Fruit fly (Drosophila melanogaster) whole organism, prepupa: ENCODE measurements around the gene dnc.

Experiments used
- Blimp-1 ChIP-seq: fragments of 200-800 bp; sonication (Bioruptor generic); optimal IDR thresholded peaks from 3 replicates; lab custom pipeline; 2017; ENCODE audit warnings: missing biosample characterization, missing genetic modification characterization, mild to moderate bottlenecking, moderate library complexity, missing genetic modification reagents
- CG10631 ChIP-seq: fragments of 200-800 bp; sonication (Bioruptor generic); optimal IDR thresholded peaks from 2 replicates; lab custom pipeline; 2016; ENCODE audit warnings: missing biosample characterization, missing genetic modification characterization
- CG11762 ChIP-seq: fragments of 200-800 bp; sonication (Bioruptor generic); optimal IDR thresholded peaks from 3 replicates; lab custom pipeline; 2016; ENCODE audit warnings: missing biosample characterization, missing genetic modification characterization; ENCODE audit not compliant: insufficient read depth
- CG11902 ChIP-seq: fragments of 200-800 bp; sonication (Bioruptor generic); optimal IDR thresholded peaks from 3 replicates; lab custom pipeline; 2016; ENCODE audit warnings: missing biosample characterization, missing genetic modification characterization
- CG15336 ChIP-seq: fragments of 200-800 bp; sonication (Bioruptor generic); IDR thresholded peaks from 2 replicates; pipeline ENCODE4 v1.3.6; 2022; ENCODE audit warnings: missing biosample characterization, missing genetic modification characterization
- CG1621 ChIP-seq: fragments of 200-800 bp; sonication (Bioruptor generic); optimal IDR thresholded peaks from 3 replicates; lab custom pipeline; 2018; ENCODE audit warnings: missing biosample characterization, mild to moderate bottlenecking, missing genetic modification characterization
- CG16779 ChIP-seq: fragments of 200-800 bp; sonication (Bioruptor generic); optimal IDR thresholded peaks from 3 replicates; lab custom pipeline; 2017; ENCODE audit warnings: missing biosample characterization, mild to moderate bottlenecking, missing genetic modification characterization
- CG3032 ChIP-seq: fragments of 200-800 bp; optimal IDR thresholded peaks from 2 replicates; lab custom pipeline; 2019; ENCODE audit warnings: missing biosample characterization, mild to moderate bottlenecking, missing genetic modification characterization, moderate library complexity
- CG31627 ChIP-seq: fragments of 200-800 bp; sonication (Bioruptor generic); optimal IDR thresholded peaks from 3 replicates; lab custom pipeline; 2016; ENCODE audit warnings: missing biosample characterization, missing genetic modification characterization
- CG34406 ChIP-seq: fragments of 200-800 bp; sonication (Bioruptor generic); optimal IDR thresholded peaks from 3 replicates; lab custom pipeline; 2016; ENCODE audit warnings: missing biosample characterization, missing genetic modification characterization
- CG3919 ChIP-seq: fragments of 200-800 bp; sonication (Bioruptor generic); optimal IDR thresholded peaks from 3 replicates; lab custom pipeline; 2016; ENCODE audit warnings: missing biosample characterization, missing genetic modification characterization
- CG6163 ChIP-seq: fragments of 200-800 bp; sonication (Bioruptor generic); IDR thresholded peaks from 3 replicates; pipeline ENCODE4 v1.3.6; 2022; ENCODE audit warnings: missing biosample characterization, missing genetic modification characterization
- CG6276 ChIP-seq: fragments of 200-800 bp; sonication (Bioruptor generic); optimal IDR thresholded peaks from 2 replicates; lab custom pipeline; 2017; ENCODE audit warnings: missing biosample characterization, mild to moderate bottlenecking, missing genetic modification characterization
- CG6792 ChIP-seq: fragments of 200-800 bp; sonication (Bioruptor generic); optimal IDR thresholded peaks from 3 replicates; lab custom pipeline; 2016; ENCODE audit warnings: missing biosample characterization, missing genetic modification characterization
- CG6808 ChIP-seq: fragments of 200-800 bp; sonication (Bioruptor generic); optimal IDR thresholded peaks from 3 replicates; lab custom pipeline; 2017; ENCODE audit warnings: missing biosample characterization, missing genetic modification characterization, mild to moderate bottlenecking, moderate library complexity, missing genetic modification reagents
- CG6854 ChIP-seq: fragments of 200-800 bp; sonication (Bioruptor generic); optimal IDR thresholded peaks from 2 replicates; lab custom pipeline; 2017; ENCODE audit warnings: missing biosample characterization, mild to moderate bottlenecking, missing genetic modification characterization
- CG7368 ChIP-seq: fragments of 200-800 bp; sonication (Bioruptor generic); optimal IDR thresholded peaks from 3 replicates; lab custom pipeline; 2016; ENCODE audit warnings: missing biosample characterization, missing genetic modification characterization
- CG8119 ChIP-seq: fragments of 200-800 bp; sonication (Bioruptor generic); IDR thresholded peaks from 3 replicates; pipeline ENCODE4 v1.3.6; 2022; ENCODE audit warnings: missing biosample characterization, missing genetic modification characterization
- CG8319 ChIP-seq: fragments of 200-800 bp; sonication (Bioruptor generic); optimal IDR thresholded peaks from 3 replicates; lab custom pipeline; 2016; ENCODE audit warnings: missing biosample characterization, missing genetic modification characterization
- CG8632 ChIP-seq: fragments of 200-800 bp; sonication (Bioruptor generic); optimal IDR thresholded peaks from 3 replicates; lab custom pipeline; 2016; ENCODE audit warnings: missing biosample characterization, missing genetic modification characterization
- CG9139 ChIP-seq: fragments of 200-800 bp; sonication (Bioruptor generic); optimal IDR thresholded peaks from 3 replicates; lab custom pipeline; 2017; ENCODE audit warnings: missing biosample characterization, mild to moderate bottlenecking, missing genetic modification characterization
- Eip75B ChIP-seq: fragments of 200-800 bp; sonication (Bioruptor generic); optimal IDR thresholded peaks from 3 replicates; lab custom pipeline; 2016; ENCODE audit warnings: missing biosample characterization, missing genetic modification characterization
- Eip78C ChIP-seq: fragments of 200-800 bp; sonication (Bioruptor generic); peaks from one replicate; lab custom pipeline; 2016; ENCODE audit warnings: missing biosample characterization, missing genetic modification characterization
- Eip93F ChIP-seq: fragments of 200-800 bp; sonication (Bioruptor generic); optimal IDR thresholded peaks from 2 replicates; lab custom pipeline; 2016; ENCODE audit warnings: missing biosample characterization, mild to moderate bottlenecking, missing genetic modification characterization
- Ets96B ChIP-seq: fragments of 200-800 bp; optimal IDR thresholded peaks from 2 replicates; lab custom pipeline; 2019; ENCODE audit warnings: missing biosample characterization, mild to moderate bottlenecking, missing genetic modification characterization, moderate library complexity
- Gug ChIP-seq: fragments of 200-800 bp; sonication (Bioruptor generic); IDR thresholded peaks from 2 replicates; pipeline ENCODE4 v1.3.6; 2022; ENCODE audit warnings: missing biosample characterization, missing genetic modification characterization
- Hr38 ChIP-seq: sonication (Bioruptor generic); optimal IDR thresholded peaks from 2 replicates; lab custom pipeline; 2016; ENCODE audit warnings: missing biosample characterization, missing genetic modification characterization
- Hr39 ChIP-seq: fragments of 200-800 bp; sonication (Bioruptor generic); optimal IDR thresholded peaks from 2 replicates; lab custom pipeline; 2016; ENCODE audit warnings: missing biosample characterization, missing genetic modification characterization
- Hr4 ChIP-seq: fragments of 200-800 bp; sonication (Bioruptor generic); optimal IDR thresholded peaks from 3 replicates; lab custom pipeline; 2016; ENCODE audit warnings: missing biosample characterization, missing genetic modification characterization
- Lpt ChIP-seq: fragments of 200-800 bp; sonication (Bioruptor generic); optimal IDR thresholded peaks from 3 replicates; lab custom pipeline; 2016; ENCODE audit warnings: missing biosample characterization, missing genetic modification characterization
- Met ChIP-seq: fragments of 200-800 bp; sonication (Bioruptor generic); optimal IDR thresholded peaks from 3 replicates; lab custom pipeline; 2016; ENCODE audit warnings: missing biosample characterization, missing genetic modification characterization
- OdsH ChIP-seq: fragments of 200-800 bp; sonication (Bioruptor generic); optimal IDR thresholded peaks from 3 replicates; lab custom pipeline; 2016; ENCODE audit warnings: missing biosample characterization, missing genetic modification characterization
- Smox ChIP-seq: fragments of 200-800 bp; sonication (Bioruptor generic); optimal IDR thresholded peaks from 3 replicates; lab custom pipeline; 2016; ENCODE audit warnings: missing biosample characterization, missing genetic modification characterization
- Sox102F ChIP-seq: fragments of 200-800 bp; sonication (Bioruptor generic); optimal IDR thresholded peaks from 2 replicates; lab custom pipeline; 2016; ENCODE audit warnings: missing biosample characterization, mild to moderate bottlenecking, missing genetic modification characterization
- Sox14 ChIP-seq: fragments of 200-800 bp; sonication (Bioruptor generic); optimal IDR thresholded peaks from 3 replicates; lab custom pipeline; 2016; ENCODE audit warnings: missing biosample characterization, missing genetic modification characterization
- Sox15 ChIP-seq: fragments of 200-800 bp; sonication (Bioruptor generic); optimal IDR thresholded peaks from 3 replicates; lab custom pipeline; 2016; ENCODE audit warnings: missing biosample characterization, missing genetic modification characterization
- achi ChIP-seq: fragments of 200-800 bp; sonication (Bioruptor generic); optimal IDR thresholded peaks from 3 replicates; lab custom pipeline; 2016; ENCODE audit warnings: missing biosample characterization, missing genetic modification characterization
- cyc ChIP-seq: fragments of 200-800 bp; sonication (Bioruptor generic); optimal IDR thresholded peaks from 3 replicates; lab custom pipeline; 2016; ENCODE audit warnings: missing biosample characterization, missing genetic modification characterization
- dac ChIP-seq: fragments of 200-800 bp; sonication (Bioruptor generic); optimal IDR thresholded peaks from 2 replicates; lab custom pipeline; 2017; ENCODE audit warnings: missing biosample characterization, mild to moderate bottlenecking, missing genetic modification characterization
- dsx ChIP-seq: fragments of 200-800 bp; optimal IDR thresholded peaks from 3 replicates; lab custom pipeline; 2019; ENCODE audit warnings: missing biosample characterization, mild to moderate bottlenecking, missing genetic modification characterization, moderate library complexity; ENCODE audit not compliant: poor library complexity, severe bottlenecking
- eg ChIP-seq: fragments of 200-800 bp; sonication (Bioruptor generic); IDR thresholded peaks from 3 replicates; pipeline ENCODE4 v1.3.6; 2022; ENCODE audit warnings: missing biosample characterization, missing genetic modification characterization
- esn ChIP-seq: fragments of 200-800 bp; sonication (Bioruptor generic); optimal IDR thresholded peaks from 2 replicates; lab custom pipeline; 2016; ENCODE audit warnings: missing biosample characterization, mild to moderate bottlenecking, missing genetic modification characterization, moderate library complexity
- fd59A ChIP-seq: fragments of 200-800 bp; sonication (Bioruptor generic); optimal IDR thresholded peaks from 2 replicates; lab custom pipeline; 2017; ENCODE audit warnings: missing biosample characterization, mild to moderate bottlenecking, missing genetic modification characterization, missing genetic modification reagents
- fd85E ChIP-seq: fragments of 200-800 bp; sonication (Bioruptor generic); optimal IDR thresholded peaks from 3 replicates; lab custom pipeline; 2016; ENCODE audit warnings: missing biosample characterization, missing genetic modification characterization
- lz ChIP-seq: fragments of 200-800 bp; sonication (Bioruptor generic); optimal IDR thresholded peaks from 3 replicates; lab custom pipeline; 2016; ENCODE audit warnings: missing biosample characterization, missing genetic modification characterization
- net ChIP-seq: fragments of 200-800 bp; sonication (Bioruptor generic); optimal IDR thresholded peaks from 3 replicates; lab custom pipeline; 2016; ENCODE audit warnings: missing biosample characterization, missing genetic modification characterization
- pdm3 ChIP-seq: fragments of 200-800 bp; sonication (Bioruptor generic); optimal IDR thresholded peaks from 3 replicates; lab custom pipeline; 2016; ENCODE audit warnings: missing biosample characterization, missing genetic modification characterization
- salr ChIP-seq, 2 experiments: fragments of 200-800 bp; sonication (Bioruptor generic); optimal IDR thresholded peaks; 3 replicates each; lab custom pipeline; 2016 to 2018; ENCODE audit warnings: missing biosample characterization in 2 of 2, missing genetic modification characterization in 2 of 2, mild to moderate bottlenecking in 1 of 2
- spab ChIP-seq: fragments of 200-800 bp; sonication (Bioruptor generic); optimal IDR thresholded peaks from 2 replicates; lab custom pipeline; 2017; ENCODE audit warnings: missing biosample characterization, mild to moderate bottlenecking, missing genetic modification characterization, missing genetic modification reagents
- ss ChIP-seq, 2 experiments: fragments of 200-800 bp; sonication (Bioruptor generic); optimal IDR thresholded peaks; 2 replicates in 1 of 2; 3 replicates in 1 of 2; lab custom pipeline; 2017 to 2018; ENCODE audit warnings: mild to moderate bottlenecking in 2 of 2, missing biosample characterization in 2 of 2, missing genetic modification characterization in 2 of 2, moderate library complexity in 1 of 2
- topi ChIP-seq: fragments of 200-800 bp; sonication (Bioruptor generic); optimal IDR thresholded peaks from 3 replicates; lab custom pipeline; 2016; ENCODE audit warnings: missing biosample characterization, missing genetic modification characterization
- vri ChIP-seq: fragments of 200-800 bp; sonication (Bioruptor generic); optimal IDR thresholded peaks from 3 replicates; lab custom pipeline; 2016; ENCODE audit warnings: missing biosample characterization, mild to moderate bottlenecking, missing genetic modification characterization

dnc gene

DNA sequence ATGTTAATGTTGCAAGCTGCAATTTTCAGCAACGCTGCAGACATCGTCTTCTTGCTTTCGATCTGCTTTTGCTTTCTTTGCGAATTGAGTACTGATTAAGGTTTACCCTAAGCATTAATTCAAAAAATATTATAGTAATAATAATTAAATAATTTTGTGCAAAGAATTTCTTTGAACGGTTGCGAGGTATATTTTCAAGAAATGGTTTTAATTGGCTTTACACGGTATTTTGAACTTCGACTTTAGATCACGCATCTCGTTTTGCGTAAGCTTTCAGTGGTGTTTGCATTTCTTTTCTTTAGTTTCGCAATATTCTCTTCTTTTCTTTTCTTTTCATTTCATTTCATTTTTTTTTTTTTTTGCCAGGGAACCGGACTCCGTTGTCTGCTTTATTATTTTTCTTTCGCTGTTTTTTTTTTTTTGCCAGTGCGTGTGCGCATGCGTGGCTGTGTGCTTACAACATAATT, 170.4 kb downstream of the dnc start:
- TF ChIP-seq lz (GFP tag; lab: Kevin White, UChicago) (peak; percentile 78), eg (GFP tag; lab: Robert Waterston, UW) (peak; percentile 59; the same call in 2 of the 3 replicates), topi (GFP tag; lab: Kevin White, UChicago) (peak; percentile 80), CG8319 (GFP tag; lab: Kevin White, UChicago) (peak; percentile 51), CG3919 (GFP tag; lab: Kevin White, UChicago) (peak; percentile 75), OdsH (GFP tag; lab: Kevin White, UChicago) (peak; percentile 80), Met (GFP tag; lab: Kevin White, UChicago) (peak; percentile 81), net (peak; percentile 54), dac (no peak), esn (GFP tag; lab: Kevin White, UChicago) (peak; percentile 93), CG9139 (GFP tag; lab: Kevin White, UChicago) (peak; percentile 83), achi (GFP tag; lab: Kevin White, UChicago) (peak; percentile 81), Sox14 (GFP tag; lab: Kevin White, UChicago) (peak; percentile 62), CG11902 (GFP tag; lab: Kevin White, UChicago) (peak; percentile 47), cyc (peak; percentile 61), Blimp-1 (GFP tag; lab: Kevin White, UChicago) (peak; percentile 85), Smox (peak; percentile 80), CG7368 (GFP tag; lab: Kevin White, UChicago) (no peak), dsx (GFP tag; lab: Kevin White, UChicago) (peak; percentile 46), Hr4 (GFP tag; lab: Kevin White, UChicago) (no peak), CG10631 (GFP tag; lab: Kevin White, UChicago) (peak; percentile 77), salr (GFP tag; optimal IDR thresholded peaks at IDR 0.05; lab: Kevin White, UChicago) (peak in 1 of 2 experiments; percentile 37), spab (GFP tag; lab: Kevin White, UChicago) (peak; percentile 58), Eip75B (GFP tag; lab: Kevin White, UChicago) (peak; percentile 55), Hr38 (GFP tag; lab: Kevin White, UChicago) (no peak), CG6854 (GFP tag; lab: Kevin White, UChicago) (peak; percentile 69), vri (GFP tag; lab: Kevin White, UChicago) (peak; percentile 83), CG6792 (GFP tag; lab: Kevin White, UChicago) (peak; percentile 82), CG16779 (tag; lab: Kevin White, UChicago) (peak; percentile 1), fd85E (GFP tag; lab: Kevin White, UChicago) (no peak), CG31627 (peak; percentile 60), CG6808 (GFP tag; lab: Kevin White, UChicago) (peak; percentile 75), Ets96B (tag; lab: Kevin White, UChicago) (peak; percentile 35), ss (GFP tag; optimal IDR thresholded peaks at IDR 0.05; lab: Kevin White, UChicago) (peak; percentile 80 to 81), CG11762 (GFP tag; lab: Kevin White, UChicago) (peak; percentile 60), Gug (GFP tag; lab: Robert Waterston, UW) (no peak; the same call in 1 of the 2 replicates), Eip93F (GFP tag; lab: Kevin White, UChicago) (peak; percentile 86), fd59A (GFP tag; lab: Kevin White, UChicago) (no peak), Lpt (peak; percentile 67), CG6163 (GFP tag; lab: Robert Waterston, UW) (peak; percentile 76), CG6276 (GFP tag; lab: Kevin White, UChicago) (peak; percentile 27), CG8119 (GFP tag; lab: Robert Waterston, UW) (peak; percentile 65), Sox102F (GFP tag; lab: Kevin White, UChicago) (peak; percentile 86), CG1621 (tag; lab: Kevin White, UChicago) (peak; percentile 6), Hr39 (peak; percentile 65), CG15336 (GFP tag; lab: Robert Waterston, UW) (peak; percentile 48), Sox15 (GFP tag; lab: Kevin White, UChicago) (peak; percentile 51), CG34406 (GFP tag; lab: Kevin White, UChicago) (peak; percentile 86), Eip78C (GFP tag; lab: Kevin White, UChicago) (peak; percentile 83), CG8632 (GFP tag; lab: Kevin White, UChicago) (peak; percentile 82), pdm3 (GFP tag; lab: Kevin White, UChicago) (peak; percentile 61), CG3032 (tag; lab: Kevin White, UChicago) (no peak)
